Fruit fly (Drosophila melanogaster): Measurements from ENCODE around the gene COX4.

The COX4 gene

dm6 chr2L:19916982-19917381 lies 41.5 kb upstream of the COX4 start (continued):
- TF ChIP-seq CG10274 (GFP tag; optimal IDR thresholded peaks at IDR 0.05) (no peak), Bteb2 (GFP tag; optimal IDR thresholded peaks at IDR 0.05) (no peak), eve (GFP tag; optimal IDR thresholded peaks at IDR 0.05) (no peak), unc-4 (GFP tag; IDR thresholded peaks at IDR 0.05; ENCODE audit: partially characterized antibody) (0 out of 2 replicates have a peak, but pooled peaks have one; percentile 13), Taf1 (GFP tag; IDR thresholded peaks at IDR 0.05) (no peak), gem (tag; optimal IDR thresholded peaks at IDR 0.05) (no peak), CG10147 (GFP tag; optimal IDR thresholded peaks at IDR 0.05) (no peak), CG18764 (GFP tag; optimal IDR thresholded peaks at IDR 0.05) (no peak), CG18262 (tag; optimal IDR thresholded peaks at IDR 0.05) (no peak), luna (GFP tag; optimal IDR thresholded peaks at IDR 0.05) (no peak), unpg (GFP tag; optimal IDR thresholded peaks at IDR 0.05) (no peak), Abd-B (GFP tag; optimal IDR thresholded peaks at IDR 0.05) (no peak), CG2712 (tag; optimal IDR thresholded peaks at IDR 0.05) (no peak), HHEX (GFP tag; optimal IDR thresholded peaks at IDR 0.05) (no peak), nerfin-1 (tag; optimal IDR thresholded peaks at IDR 0.05) (peak; percentile 6), C15 (GFP tag; IDR thresholded peaks at IDR 0.05) (no peak), repo (GFP tag; optimal IDR thresholded peaks at IDR 0.05) (no peak), Dad (GFP tag; optimal IDR thresholded peaks at IDR 0.05) (no peak), CG1602 (GFP tag; optimal IDR thresholded peaks at IDR 0.05) (no peak), CG17328 (GFP tag; IDR thresholded peaks at IDR 0.05) (no peak), D (optimal IDR thresholded peaks at IDR 0.05) (no peak), D (GFP tag; optimal IDR thresholded peaks at IDR 0.05) (no peak), esg (GFP tag; conservative IDR thresholded peaks at IDR 0.05) (no peak), prd (optimal IDR thresholded peaks at IDR 0.05) (no peak), prd (GFP tag; IDR thresholded peaks at IDR 0.05) (no peak), D19A (tag; optimal IDR thresholded peaks at IDR 0.05) (no peak), scrt (GFP tag; optimal IDR thresholded peaks at IDR 0.05) (peak; percentile 89), CG3163 (GFP tag; optimal IDR thresholded peaks at IDR 0.05) (peak; percentile 83), Sox100B (GFP tag; optimal IDR thresholded peaks at IDR 0.05) (no peak), ara (GFP tag; IDR thresholded peaks at IDR 0.05) (no peak), stwl (tag; optimal IDR thresholded peaks at IDR 0.05) (no peak), Hr51 (GFP tag; optimal IDR thresholded peaks at IDR 0.05) (no peak)

dm6 chr2L:19917860-19918259 lies 40.7 kb upstream of the COX4 start:
- TF ChIP-seq CG18011 (GFP tag; optimal IDR thresholded peaks at IDR 0.05) (no peak), usp (GFP tag; optimal IDR thresholded peaks at IDR 0.05) (no peak), pb (GFP tag; optimal IDR thresholded peaks at IDR 0.05) (no peak), kay (GFP tag; optimal IDR thresholded peaks at IDR 0.05) (no peak), prd (optimal IDR thresholded peaks at IDR 0.05) (no peak), prd (GFP tag; IDR thresholded peaks at IDR 0.05) (no peak), trh (GFP tag; optimal IDR thresholded peaks at IDR 0.05) (no peak), CG3726 (GFP tag; IDR thresholded peaks at IDR 0.05) (no peak), CG3163 (GFP tag; optimal IDR thresholded peaks at IDR 0.05) (peak; percentile 90), sima (GFP tag; optimal IDR thresholded peaks at IDR 0.05) (no peak), Dfd (GFP tag; optimal IDR thresholded peaks at IDR 0.05) (no peak), vfl (GFP tag; optimal IDR thresholded peaks at IDR 0.05) (no peak), dmrt11E (tag; optimal IDR thresholded peaks at IDR 0.05) (no peak), eyg (GFP tag; optimal IDR thresholded peaks at IDR 0.05) (no peak), aop (GFP tag; IDR thresholded peaks at IDR 0.05) (no peak), maf-S (GFP tag; optimal IDR thresholded peaks at IDR 0.05) (no peak), ftz-f1 (GFP tag; optimal IDR thresholded peaks at IDR 0.05) (no peak), chinmo (GFP tag; IDR thresholded peaks at IDR 0.05; ENCODE audit: partially characterized antibody) (0 out of 4 replicates have a peak, but pooled peaks have one; percentile 12), inv (GFP tag; IDR thresholded peaks at IDR 0.05; ENCODE audit: partially characterized antibody) (no peak), NK7.1 (GFP tag; optimal IDR thresholded peaks at IDR 0.05) (no peak), CG1233 (GFP tag; optimal IDR thresholded peaks at IDR 0.05) (no peak), Jarid2 (GFP tag; optimal IDR thresholded peaks at IDR 0.05) (peak; percentile 13), CG3281 (GFP tag; optimal IDR thresholded peaks at IDR 0.05) (no peak), CG5180 (GFP tag; optimal IDR thresholded peaks at IDR 0.05) (peak; percentile 89)
